Worm (Caenorhabditis elegans) whole organism, L3 larva: ENCODE data around the gene T10D4.14.

Experiments used
- ama-1 ChIP-seq: fragments of 150-350 bp; optimal IDR thresholded peaks from 2 replicates; lab custom pipeline; 2018
- ceh-82 ChIP-seq: fragments of 150-350 bp; optimal IDR thresholded peaks from 2 replicates; lab custom pipeline; 2014; ENCODE audit warnings: missing biosample characterization, missing genetic modification characterization
- daf-12 ChIP-seq: fragments of 150-350 bp; optimal IDR thresholded peaks from 2 replicates; lab custom pipeline; 2014; ENCODE audit warnings: missing biosample characterization, missing genetic modification reagents, missing genetic modification characterization
- egl-27 ChIP-seq: sonication (generic microtip); optimal IDR thresholded peaks from 4 replicates; lab custom pipeline; 2017; ENCODE audit warnings: missing biosample characterization, missing genetic modification reagents, missing genetic modification characterization
- elt-3 ChIP-seq, 3 experiments: fragments of 150-350 bp in 1 of 3; sonication (generic microtip) in 2 of 3; optimal IDR thresholded peaks; 2 replicates in 2 of 3; 4 replicates in 1 of 3; lab custom pipeline; 2014 to 2017; ENCODE audit warnings: missing biosample characterization in 3 of 3, missing genetic modification characterization in 3 of 3
- jun-1 ChIP-seq: fragments of 150-350 bp; optimal IDR thresholded peaks from 2 replicates; lab custom pipeline; 2014; ENCODE audit warnings: missing biosample characterization, missing genetic modification reagents, missing genetic modification characterization
- nhr-12 ChIP-seq: fragments of 150-350 bp; optimal IDR thresholded peaks from 2 replicates; lab custom pipeline; 2014; ENCODE audit warnings: missing biosample characterization, missing genetic modification characterization
- nhr-67 ChIP-seq: fragments of 150-350 bp; optimal IDR thresholded peaks from 2 replicates; lab custom pipeline; 2014; ENCODE audit warnings: missing biosample characterization, missing genetic modification characterization
- nhr-77 ChIP-seq: fragments of 150-350 bp; optimal IDR thresholded peaks from 2 replicates; lab custom pipeline; 2014; ENCODE audit warnings: missing biosample characterization, missing genetic modification characterization
- skn-1 ChIP-seq: fragments of 150-350 bp; optimal IDR thresholded peaks from 2 replicates; lab custom pipeline; 2014; ENCODE audit warnings: missing biosample characterization, missing genetic modification characterization
- tbx-2 ChIP-seq: sonication (generic microtip); optimal IDR thresholded peaks from 2 replicates; lab custom pipeline; 2016; ENCODE audit warnings: mild to moderate bottlenecking, missing genetic modification characterization, missing compliant biosample characterization
- unc-39 ChIP-seq: sonication (generic microtip); optimal IDR thresholded peaks from 4 replicates; lab custom pipeline; 2017; ENCODE audit warnings: missing biosample characterization, missing genetic modification characterization
- zag-1 ChIP-seq: fragments of 150-350 bp; optimal IDR thresholded peaks from 2 replicates; lab custom pipeline; 2014; ENCODE audit warnings: missing biosample characterization, missing genetic modification characterization
- ztf-11 ChIP-seq: fragments of 150-350 bp; optimal IDR thresholded peaks from 2 replicates; lab custom pipeline; 2014; ENCODE audit warnings: missing biosample characterization, missing genetic modification characterization

DNA sequence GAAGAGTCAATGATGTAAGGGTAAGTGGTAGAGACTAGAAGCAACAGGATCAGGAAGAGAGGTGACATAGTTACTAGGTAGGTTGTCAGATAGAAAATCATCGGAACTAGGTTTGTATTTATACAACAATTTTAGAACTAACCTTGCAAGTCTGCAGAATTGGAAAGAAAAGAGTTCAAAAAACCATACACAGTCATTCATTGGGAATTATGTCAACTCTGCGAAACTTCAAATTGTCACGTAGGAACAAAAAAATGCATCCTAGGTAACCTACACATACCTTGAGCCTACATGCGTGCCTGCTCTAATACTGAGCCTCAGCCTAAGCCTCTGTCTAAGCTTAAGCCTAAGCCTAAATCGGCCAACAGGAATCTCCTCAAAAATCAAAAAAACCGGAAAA lies 25.2 kb downstream of the T10D4.14 start, which contains the start of gene ins-19:
- no peak for TF ChIP-seq jun-1 (tag; lab: Kevin White, UChicago)
- TF ChIP-seq zag-1 (tag; lab: Kevin White, UChicago): no peak
- TF ChIP-seq nhr-77 (tag; lab: Kevin White, UChicago): no peak
- no peak for TF ChIP-seq tbx-2 (tag; lab: Kevin White, UChicago)
- TF ChIP-seq ceh-82 (tag; lab: Kevin White, UChicago): no peak
- no peak for TF ChIP-seq skn-1
- no peak for TF ChIP-seq ama-1 (lab: Kevin White, UChicago)
- no peak for TF ChIP-seq nhr-12 (tag; lab: Kevin White, UChicago)
- no peak for TF ChIP-seq egl-27 (tag; lab: Kevin White, UChicago)
- TF ChIP-seq daf-12 (tag; lab: Kevin White, UChicago): no peak
- no peak for TF ChIP-seq elt-3 (tag; optimal IDR thresholded peaks at IDR 0.05; lab: Kevin White, UChicago)
- TF ChIP-seq nhr-67 (tag; lab: Kevin White, UChicago): no peak
- no peak for TF ChIP-seq unc-39 (tag; lab: Kevin White, UChicago)
- no peak for TF ChIP-seq ztf-11 (tag; lab: Kevin White, UChicago)
